Worm (Caenorhabditis elegans): Measurements from ENCODE around the gene pals-39.

The pals-39 gene

DNA sequence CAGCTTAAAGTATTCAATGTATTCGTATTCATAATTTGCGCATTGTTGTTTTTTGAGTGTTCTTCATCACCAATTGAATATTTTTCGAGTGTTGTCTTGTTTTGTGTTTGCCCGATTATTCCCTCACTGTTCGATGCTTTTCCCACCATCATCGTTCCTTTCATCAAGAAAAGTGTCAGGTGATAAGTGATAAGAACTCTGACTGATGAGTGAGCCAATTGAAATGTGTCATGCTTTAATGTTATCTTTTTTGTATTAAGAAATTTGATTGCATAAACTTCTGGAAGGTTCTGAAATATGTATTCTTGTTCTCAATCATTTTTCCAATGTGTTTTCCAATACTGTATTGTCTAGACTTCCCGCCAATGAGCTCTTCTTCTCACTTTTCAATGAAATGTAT is 31.7 kb upstream of the pals-39 start:
- TF ChIP-seq nhr-77 (tag; optimal IDR thresholded peaks at IDR 0.05) (peak; percentile 66), lin-39 (tag; optimal IDR thresholded peaks at IDR 0.05) (no peak), php-3 (GFP tag; IDR thresholded peaks at IDR 0.05) (peak; percentile 25; the same call in 1 of the 2 replicates), dmd-6 (GFP tag; IDR thresholded peaks at IDR 0.05) (peak; percentile 72), spr-1 (tag; optimal IDR thresholded peaks at IDR 0.05) (no peak), T20F7.1 (GFP tag; optimal IDR thresholded peaks at IDR 0.05) (peak; percentile 48), hlh-11 (tag; optimal IDR thresholded peaks at IDR 0.05) (peak; percentile 80), dve-1 (tag; optimal IDR thresholded peaks at IDR 0.05; ENCODE audit: insufficient read depth) (peak; percentile 76), aha-1 (tag) (peak; percentile 90), mep-1 (tag; optimal IDR thresholded peaks at IDR 0.05) (peak; percentile 46), nhr-28 (tag; optimal IDR thresholded peaks at IDR 0.05) (peak; percentile 62), dmd-9 (GFP tag; IDR thresholded peaks at IDR 0.05) (no peak), nhr-25 (tag; optimal IDR thresholded peaks at IDR 0.05; ENCODE audit: borderline replicate concordance, insufficient read depth) (no peak), lsy-2 (tag; optimal IDR thresholded peaks at IDR 0.05) (no peak), ztf-11 (tag; optimal IDR thresholded peaks at IDR 0.05) (no peak), ceh-82 (tag; optimal IDR thresholded peaks at IDR 0.05) (no peak), pqm-1 (tag; optimal IDR thresholded peaks at IDR 0.05) (peak; percentile 78), mdt-29 (GFP tag; IDR thresholded peaks at IDR 0.05) (peak; percentile 32; the same call in 1 of the 2 replicates), daf-16 (GFP tag; optimal IDR thresholded peaks at IDR 0.05) (no peak), daf-16 (tag; optimal IDR thresholded peaks at IDR 0.05) (peak; percentile 88), hlh-30 (tag; optimal IDR thresholded peaks at IDR 0.05; ENCODE audit: insufficient read depth) (peak; percentile 75)

DNA sequence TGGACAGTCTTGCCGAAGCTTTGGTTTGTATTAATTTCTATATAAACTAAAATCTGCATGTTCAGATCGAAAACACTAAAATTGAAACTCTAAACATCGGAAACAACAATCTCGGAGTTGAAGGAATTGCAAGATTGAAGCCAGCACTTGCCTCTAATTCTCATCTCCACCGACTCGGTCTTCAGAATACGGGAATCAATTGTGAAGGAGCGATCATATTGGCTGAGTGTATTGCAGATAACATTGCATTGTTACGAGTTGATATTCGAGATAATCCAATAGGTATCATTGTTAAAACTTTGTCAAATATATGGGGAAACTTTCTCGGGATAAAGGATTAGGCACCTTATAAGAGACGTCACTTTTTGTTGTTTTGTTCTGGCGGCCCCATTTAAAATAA is 26.7 kb upstream of the pals-39 start:
- no peak for TF ChIP-seq saeg-2 (GFP tag; IDR thresholded peaks at IDR 0.05)
- peak in 1 of 2 experiments; percentile 96 for TF ChIP-seq unc-62 (GFP tag; optimal IDR thresholded peaks at IDR 0.05 in 1 of 2)
- no peak for TF ChIP-seq unc-62 (tag; optimal IDR thresholded peaks at IDR 0.05)

DNA sequence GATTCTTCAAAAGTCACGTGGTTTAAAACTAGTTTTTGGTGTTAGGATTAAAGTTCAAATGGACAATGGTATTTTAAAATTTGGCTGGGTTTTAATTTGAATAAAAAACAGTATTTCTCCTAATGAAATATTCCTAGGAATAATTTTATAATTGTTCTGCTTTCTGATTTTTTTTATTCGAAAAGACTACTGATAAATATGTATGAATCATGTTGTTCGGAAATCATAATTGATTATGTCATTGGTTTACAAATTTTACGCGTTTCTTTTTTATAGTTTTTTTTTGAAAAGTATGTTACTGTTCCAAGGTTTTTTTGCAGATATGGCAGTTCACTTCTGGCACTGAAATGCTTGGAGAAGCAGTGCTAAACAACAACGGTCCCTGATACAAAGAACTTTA is 24.7 kb upstream of the pals-39 start, which contains the start of gene F28C1.3:
TSS of gene F28C1.3 (plus strand) at position 301 of the 400 bp plus-strand sequence.
- no peak for TF ChIP-seq madf-9 (GFP tag; conservative IDR thresholded peaks at IDR 0.05)
- TF ChIP-seq dmd-9 (GFP tag; IDR thresholded peaks at IDR 0.05) = no peak
- TF ChIP-seq dmd-6 (GFP tag; IDR thresholded peaks at IDR 0.05) = no peak
- TF ChIP-seq ceh-28 (tag; optimal IDR thresholded peaks at IDR 0.05) = no peak
- no peak for TF ChIP-seq Y5F2A.4 (GFP tag; optimal IDR thresholded peaks at IDR 0.05)
- TF ChIP-seq aha-1 (tag) = no peak
- no peak for TF ChIP-seq nhr-76 (tag; optimal IDR thresholded peaks at IDR 0.05)
- TF ChIP-seq ZK337.2 (GFP tag; IDR thresholded peaks at IDR 0.05) = no peak
- TF ChIP-seq F10B5.3 (tag; optimal IDR thresholded peaks at IDR 0.05) = no peak
- TF ChIP-seq nhr-237 (tag; optimal IDR thresholded peaks at IDR 0.05) = no peak
- TF ChIP-seq rbr-2 (tag; optimal IDR thresholded peaks at IDR 0.05) = no peak
- TF ChIP-seq Y48G9A.11 (GFP tag; IDR thresholded peaks at IDR 0.05) = no peak
- TF ChIP-seq egl-43 (GFP tag; IDR thresholded peaks at IDR 0.05) = no peak

DNA sequence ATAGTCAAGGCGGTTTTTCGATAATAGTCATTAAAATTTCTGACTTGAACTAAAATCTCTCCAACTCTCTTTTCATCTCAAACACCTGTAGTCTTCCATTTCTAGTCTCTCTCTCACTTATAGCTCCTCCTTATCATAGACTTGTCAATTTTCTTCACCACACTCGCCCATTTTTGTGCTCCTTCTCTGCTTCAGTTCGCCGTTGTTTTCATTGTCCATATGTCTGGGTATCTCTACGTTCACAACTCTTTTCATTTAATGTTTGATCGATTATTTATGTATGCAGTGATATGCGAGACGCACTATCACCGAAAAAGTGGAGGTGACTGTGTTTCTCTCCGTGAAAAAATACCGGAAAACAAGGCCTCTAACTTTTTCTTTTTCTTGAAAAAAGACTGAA is 24.1 kb upstream of the pals-39 start:
- TF ChIP-seq tra-1 (GFP tag; IDR thresholded peaks at IDR 0.05) (peak; percentile 52; the same call in 1 of the 2 replicates), rbr-2 (tag; optimal IDR thresholded peaks at IDR 0.05) (no peak), nhr-102 (tag; optimal IDR thresholded peaks at IDR 0.05) (peak; percentile 37), hlh-30 (tag; optimal IDR thresholded peaks at IDR 0.05; ENCODE audit: insufficient read depth) (no peak), daf-16 (GFP tag; optimal IDR thresholded peaks at IDR 0.05) (no peak), daf-16 (tag; optimal IDR thresholded peaks at IDR 0.05) (peak; percentile 93), egl-43 (GFP tag; IDR thresholded peaks at IDR 0.05) (no peak), nhr-77 (tag; optimal IDR thresholded peaks at IDR 0.05) (peak; percentile 71), mes-2 (tag; optimal IDR thresholded peaks at IDR 0.05; ENCODE audit: poor library complexity, severe bottlenecking) (peak; percentile 42), lin-1 (GFP tag; IDR thresholded peaks at IDR 0.05) (peak; percentile 45; the same call in 1 of the 2 replicates), madf-9 (GFP tag; conservative IDR thresholded peaks at IDR 0.05) (no peak), fos-1 (tag; optimal IDR thresholded peaks at IDR 0.05) (peak; percentile 11), php-3 (GFP tag; IDR thresholded peaks at IDR 0.05) (peak; percentile 90), Y48G9A.11 (GFP tag; IDR thresholded peaks at IDR 0.05) (no peak), daf-19 (GFP tag; conservative IDR thresholded peaks at IDR 0.05) (no peak), lir-3 (tag; optimal IDR thresholded peaks at IDR 0.05) (no peak), dmd-6 (GFP tag; IDR thresholded peaks at IDR 0.05) (peak; percentile 93), nhr-11 (tag; optimal IDR thresholded peaks at IDR 0.05) (peak; percentile 9), dve-1 (tag; optimal IDR thresholded peaks at IDR 0.05; ENCODE audit: insufficient read depth) (peak; percentile 71), zfp-3 (GFP tag; conservative IDR thresholded peaks at IDR 0.05) (no peak), pqm-1 (tag; optimal IDR thresholded peaks at IDR 0.05) (peak; percentile 96), vab-7 (GFP tag; IDR thresholded peaks at IDR 0.05) (no peak), unc-62 (GFP tag; optimal IDR thresholded peaks at IDR 0.05 in 1 of 2) (peak in 1 of 2 experiments; percentile 72), unc-62 (tag; optimal IDR thresholded peaks at IDR 0.05) (no peak), nhr-28 (tag; optimal IDR thresholded peaks at IDR 0.05) (peak; percentile 94), hlh-11 (tag; optimal IDR thresholded peaks at IDR 0.05) (peak; percentile 89)

Measured in whole organism, L4 larva.